Worm (Caenorhabditis elegans): ENCODE data around the gene mdt-27.
A peak's percentile ranks its signal among the peaks of the same experiment; 100 is the strongest.

Gene mdt-27

ce11 chrV:9175218-9175837 lies 38.1 kb downstream of the mdt-27 start, which contains the start of gene spas-1 (continued):
- TF ChIP-seq lin-39 (tag; optimal IDR thresholded peaks at IDR 0.05) (no peak), snpc-1.2 (GFP tag; IDR thresholded peaks at IDR 0.05) (no peak), lir-3 (tag; optimal IDR thresholded peaks at IDR 0.05) (no peak), F44E2.7 (GFP tag; IDR thresholded peaks at IDR 0.05) (no peak)

ce11 chrV:9173789-9174188 lies 39.7 kb downstream of the mdt-27 start, which contains the start of gene pqn-16:
TSS of gene pqn-16 (plus strand) at chrV:9174089.
- TF ChIP-seq daf-16 (GFP tag; optimal IDR thresholded peaks at IDR 0.05) (no peak), daf-16 (tag; optimal IDR thresholded peaks at IDR 0.05) (peak; percentile 26), nhr-237 (tag; optimal IDR thresholded peaks at IDR 0.05) (no peak)

DNA sequence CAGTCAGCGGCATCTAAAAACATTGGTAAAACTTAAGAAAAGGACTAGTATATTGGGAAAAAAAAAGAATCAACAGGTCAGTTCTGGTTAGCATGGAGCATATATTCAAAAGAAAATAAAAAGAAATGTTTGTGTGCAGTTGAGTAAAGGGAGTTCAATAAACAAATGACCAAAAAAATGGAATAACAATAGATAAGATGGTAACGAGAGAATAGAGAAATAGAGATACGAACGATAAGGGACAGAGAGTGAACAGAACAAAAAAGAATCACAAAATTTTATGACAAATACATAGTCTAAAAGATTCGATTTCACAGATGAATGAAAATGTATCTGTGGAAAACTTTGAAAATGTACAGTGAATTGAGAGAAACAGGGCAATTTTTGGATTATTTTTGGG lies 40.5 kb downstream of the mdt-27 start, which contains the start of gene gad-3:
Gene gad-3 (minus strand): TSS at position 17 of the 400 bp plus-strand sequence.
- no peak for TF ChIP-seq tag-97 (GFP tag; IDR thresholded peaks at IDR 0.05)
- peak; percentile 18; the same call in 1 of the 2 replicates for TF ChIP-seq dmd-6 (GFP tag; IDR thresholded peaks at IDR 0.05)
- TF ChIP-seq dve-1 (tag; optimal IDR thresholded peaks at IDR 0.05; ENCODE audit: insufficient read depth): peak; percentile 59
- TF ChIP-seq ceh-82 (tag; optimal IDR thresholded peaks at IDR 0.05): no peak
- no peak for TF ChIP-seq nhr-41 (GFP tag; IDR thresholded peaks at IDR 0.05)
- no peak for TF ChIP-seq F10B5.3 (tag; optimal IDR thresholded peaks at IDR 0.05)
- peak; percentile 28 for TF ChIP-seq hlh-11 (tag; optimal IDR thresholded peaks at IDR 0.05)
- no peak for TF ChIP-seq daf-16 (GFP tag; optimal IDR thresholded peaks at IDR 0.05)
- peak; percentile 92 for TF ChIP-seq daf-16 (tag; optimal IDR thresholded peaks at IDR 0.05)
- peak; percentile 68 for TF ChIP-seq nhr-28 (tag; optimal IDR thresholded peaks at IDR 0.05)
- TF ChIP-seq nhr-77 (tag; optimal IDR thresholded peaks at IDR 0.05): peak; percentile 61
- no peak for TF ChIP-seq Y75B8A.6 (GFP tag; IDR thresholded peaks at IDR 0.05)
- TF ChIP-seq zfp-2 (tag; optimal IDR thresholded peaks at IDR 0.05): no peak
- TF ChIP-seq pqm-1 (tag; optimal IDR thresholded peaks at IDR 0.05): peak; percentile 29
- TF ChIP-seq ceh-20 (GFP tag; IDR thresholded peaks at IDR 0.05): no peak

DNA sequence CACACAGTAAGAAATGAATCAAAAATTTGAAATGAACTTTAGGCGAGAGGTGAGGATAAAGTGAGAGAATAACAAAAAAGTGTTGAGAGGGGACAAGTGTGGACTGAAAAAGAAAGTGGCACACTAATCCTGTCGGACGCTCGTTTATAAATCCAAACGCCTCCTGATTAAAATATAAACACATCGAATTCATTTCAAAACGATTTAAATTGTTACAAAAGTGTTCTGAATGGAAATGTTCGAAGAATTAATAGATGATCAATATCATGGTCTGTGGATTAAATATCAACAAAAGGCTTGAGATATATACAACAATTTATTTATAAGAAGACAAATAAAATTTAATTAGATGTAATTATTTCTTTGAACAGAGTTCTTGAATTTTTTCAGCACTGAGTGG lies 45.4 kb downstream of the mdt-27 start, which contains the start of gene B0222.11:
Gene B0222.11 (minus strand): TSS at position 101 of the 400 bp plus-strand sequence.
- TF ChIP-seq ceh-20 (GFP tag; IDR thresholded peaks at IDR 0.05) (no peak), F26F4.8 (GFP tag; conservative IDR thresholded peaks at IDR 0.05) (no peak), lim-7 (GFP tag; IDR thresholded peaks at IDR 0.05) (no peak), nhr-48 (tag; optimal IDR thresholded peaks at IDR 0.05) (no peak), D1046.2 (GFP tag; IDR thresholded peaks at IDR 0.05) (no peak), R02D3.7 (tag; optimal IDR thresholded peaks at IDR 0.05) (no peak), skn-1 (tag; optimal IDR thresholded peaks at IDR 0.05) (no peak), mdl-1 (tag; optimal IDR thresholded peaks at IDR 0.05) (no peak), ztf-11 (tag; optimal IDR thresholded peaks at IDR 0.05) (no peak), T20F7.1 (GFP tag; optimal IDR thresholded peaks at IDR 0.05) (no peak), nhr-6 (tag; optimal IDR thresholded peaks at IDR 0.05) (no peak), ZK337.2 (GFP tag; IDR thresholded peaks at IDR 0.05) (no peak), nhr-11 (tag; optimal IDR thresholded peaks at IDR 0.05) (no peak), rbr-2 (tag; optimal IDR thresholded peaks at IDR 0.05) (no peak), snpc-1.2 (GFP tag; IDR thresholded peaks at IDR 0.05) (no peak), mes-2 (tag; optimal IDR thresholded peaks at IDR 0.05; ENCODE audit: poor library complexity, severe bottlenecking) (no peak), spr-3 (GFP tag; optimal IDR thresholded peaks at IDR 0.05) (no peak), lin-39 (tag; optimal IDR thresholded peaks at IDR 0.05) (no peak)

DNA sequence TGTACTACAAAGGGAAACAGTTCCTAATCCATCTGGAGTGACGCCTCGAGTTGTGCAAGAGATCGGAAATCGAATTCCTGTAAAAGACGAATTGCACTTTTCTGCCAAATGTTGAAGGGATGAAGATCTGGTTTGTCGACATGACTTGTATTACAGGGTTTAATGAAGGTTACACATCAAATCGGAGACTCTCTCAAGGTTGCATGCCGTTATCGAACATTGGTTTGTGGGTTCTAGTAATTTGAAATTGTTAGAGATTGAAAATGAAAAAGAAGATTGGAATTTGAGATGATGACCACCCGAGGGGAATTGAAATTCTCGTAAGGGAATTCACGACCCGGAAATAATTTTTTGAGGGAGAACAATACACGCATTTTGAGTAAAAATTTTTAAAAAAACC lies 47.1 kb downstream of the mdt-27 start:
- peak; percentile 22 for TF ChIP-seq aha-1 (tag)
- TF ChIP-seq nhr-28 (tag; optimal IDR thresholded peaks at IDR 0.05): peak; percentile 19
- no peak for TF ChIP-seq lin-1 (GFP tag; IDR thresholded peaks at IDR 0.05)
- TF ChIP-seq rbr-2 (tag; optimal IDR thresholded peaks at IDR 0.05): no peak
- TF ChIP-seq lin-29 (GFP tag; IDR thresholded peaks at IDR 0.05): no peak
- TF ChIP-seq unc-62 (GFP tag; optimal IDR thresholded peaks at IDR 0.05 in 1 of 2): peak in 1 of 2 experiments; percentile 89
- no peak for TF ChIP-seq unc-62 (tag; optimal IDR thresholded peaks at IDR 0.05)
- TF ChIP-seq snpc-4 (tag; optimal IDR thresholded peaks at IDR 0.05): no peak
- TF ChIP-seq nhr-25 (tag; optimal IDR thresholded peaks at IDR 0.05; ENCODE audit: borderline replicate concordance, insufficient read depth): peak; percentile 13

Data from whole organism, L4 larva.